Fruit fly (Drosophila melanogaster): ENCODE data around the gene CG4576.

DNA sequence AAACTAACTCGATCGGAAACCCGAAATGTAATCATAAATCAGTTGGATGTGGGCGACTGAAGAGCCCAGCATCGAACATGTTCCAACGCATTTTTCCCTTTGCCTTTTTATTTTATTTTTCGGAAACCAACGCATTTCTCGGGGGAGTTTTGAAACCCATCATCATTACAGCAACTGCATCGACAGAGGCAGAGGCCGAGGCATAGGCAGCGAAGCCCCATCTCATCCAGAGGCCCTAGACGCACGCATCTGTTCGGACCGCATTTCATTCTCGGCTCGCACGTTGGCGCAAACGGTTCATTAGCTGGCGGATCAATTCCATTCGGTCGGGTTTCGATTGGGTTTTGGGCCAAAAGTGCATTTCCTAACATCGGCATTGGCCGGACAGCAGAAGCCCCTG, at the start of gene CG4576:
- TF ChIP-seq CG8478 (optimal IDR thresholded peaks at IDR 0.05): no peak
- TF ChIP-seq usp (GFP tag; optimal IDR thresholded peaks at IDR 0.05): no peak
- TF ChIP-seq Dll (optimal IDR thresholded peaks at IDR 0.05): no peak
- TF ChIP-seq pan (optimal IDR thresholded peaks at IDR 0.05): no peak
- TF ChIP-seq EcR (GFP tag; optimal IDR thresholded peaks at IDR 0.05): no peak
- no peak for TF ChIP-seq psq (optimal IDR thresholded peaks at IDR 0.05)
